Worm (Caenorhabditis elegans): Measurements from ENCODE around the gene srz-5.

srz-5 gene

ce11 chrII:3518961-3519544, 4.5 kb upstream of the srz-5 start, which contains the start of gene clec-126 (continued):
- TF ChIP-seq hlh-15 (tag; optimal IDR thresholded peaks at IDR 0.05) (peak; percentile 37), unc-55 (GFP tag; optimal IDR thresholded peaks at IDR 0.05) (no peak), ceh-6 (GFP tag; optimal IDR thresholded peaks at IDR 0.05) (peak; percentile 77), pag-3 (tag; optimal IDR thresholded peaks at IDR 0.05; ENCODE audit: borderline replicate concordance) (peak; percentile 19), nfya-1 (tag; optimal IDR thresholded peaks at IDR 0.05) (peak; percentile 64), nhr-11 (tag; optimal IDR thresholded peaks at IDR 0.05) (no peak), T23F11.4 (GFP tag; optimal IDR thresholded peaks at IDR 0.05) (peak; percentile 1), mec-3 (tag; optimal IDR thresholded peaks at IDR 0.05; ENCODE audit: borderline replicate concordance) (peak; percentile 0), hlh-30 (tag; optimal IDR thresholded peaks at IDR 0.05; ENCODE audit: insufficient read depth) (peak; percentile 43), madf-2 (tag; optimal IDR thresholded peaks at IDR 0.05) (peak; percentile 77), tbx-7 (tag; optimal IDR thresholded peaks at IDR 0.05) (peak; percentile 59), fax-1 (tag; optimal IDR thresholded peaks at IDR 0.05) (peak; percentile 44), ceh-30 (tag; optimal IDR thresholded peaks at IDR 0.05) (no peak), ceh-24 (tag; optimal IDR thresholded peaks at IDR 0.05) (no peak), unc-3 (GFP tag; conservative IDR thresholded peaks at IDR 0.05) (no peak), unc-3 (tag; optimal IDR thresholded peaks at IDR 0.05) (peak; percentile 50), ztf-16 (tag; optimal IDR thresholded peaks at IDR 0.05) (peak; percentile 45), C08G9.2 (tag; optimal IDR thresholded peaks at IDR 0.05) (peak; percentile 67), F13H6.1 (tag; optimal IDR thresholded peaks at IDR 0.05) (peak; percentile 12), sox-4 (tag; optimal IDR thresholded peaks at IDR 0.05) (peak; percentile 65), C38D4.7 (GFP tag; optimal IDR thresholded peaks at IDR 0.05) (peak; percentile 75), K09A11.1 (tag; optimal IDR thresholded peaks at IDR 0.05; ENCODE audit: insufficient read depth) (peak; percentile 69), ceh-31 (tag; optimal IDR thresholded peaks at IDR 0.05) (peak; percentile 54), pha-4 (tag; optimal IDR thresholded peaks at IDR 0.05) (no peak), ets-4 (tag; optimal IDR thresholded peaks at IDR 0.05) (peak; percentile 5), lim-6 (tag; optimal IDR thresholded peaks at IDR 0.05) (peak; percentile 43), elt-2 (tag; optimal IDR thresholded peaks at IDR 0.05) (peak; percentile 93), ceh-48 (tag; optimal IDR thresholded peaks at IDR 0.05) (peak; percentile 53), ceh-22 (tag; optimal IDR thresholded peaks at IDR 0.05) (no peak)

- TF ChIP-seq pha-2 (tag; optimal IDR thresholded peaks at IDR 0.05) (no peak), ceh-22 (tag; optimal IDR thresholded peaks at IDR 0.05) (no peak), sox-4 (tag; optimal IDR thresholded peaks at IDR 0.05) (no peak), K02D7.2 (tag; optimal IDR thresholded peaks at IDR 0.05) (no peak), odd-2 (tag; optimal IDR thresholded peaks at IDR 0.05) (no peak), ceh-48 (tag; optimal IDR thresholded peaks at IDR 0.05) (no peak), dve-1 (tag; optimal IDR thresholded peaks at IDR 0.05) (no peak), ahr-1 (tag; optimal IDR thresholded peaks at IDR 0.05) (no peak), ttx-3 (tag; optimal IDR thresholded peaks at IDR 0.05) (no peak), ref-2 (tag; optimal IDR thresholded peaks at IDR 0.05) (no peak), ceh-19 (GFP tag; optimal IDR thresholded peaks at IDR 0.05) (no peak), unc-86 (tag; optimal IDR thresholded peaks at IDR 0.05) (no peak), C38D4.7 (GFP tag; optimal IDR thresholded peaks at IDR 0.05) (no peak), T23F11.4 (GFP tag; optimal IDR thresholded peaks at IDR 0.05) (no peak), ceh-9 (tag; optimal IDR thresholded peaks at IDR 0.05) (no peak), K09A11.1 (tag; optimal IDR thresholded peaks at IDR 0.05; ENCODE audit: insufficient read depth) (no peak), zip-5 (tag; optimal IDR thresholded peaks at IDR 0.05) (no peak)
Observed at ce11 chrII:3516175-3516574, 1.6 kb upstream of the srz-5 start.

Data from whole organism, late embryonic.